Worm (Caenorhabditis elegans): ENCODE results near the gene C06E1.9.

Gene C06E1.9

ce11 chrIII:8630833-8631232, 21.2 kb upstream of the C06E1.9 start, which contains the start of gene dnj-10 (continued):
- TF ChIP-seq unc-30 (tag; optimal IDR thresholded peaks at IDR 0.05) (no peak), nhr-76 (tag; optimal IDR thresholded peaks at IDR 0.05) (no peak), tlp-1 (tag; optimal IDR thresholded peaks at IDR 0.05) (no peak), fos-1 (tag; optimal IDR thresholded peaks at IDR 0.05) (no peak), fkh-4 (tag; optimal IDR thresholded peaks at IDR 0.05; ENCODE audit: borderline replicate concordance) (no peak), nhr-19 (GFP tag; conservative IDR thresholded peaks at IDR 0.05) (peak; percentile 64), pax-3 (tag; optimal IDR thresholded peaks at IDR 0.05) (no peak), ceh-82 (tag; optimal IDR thresholded peaks at IDR 0.05) (peak; percentile 47 to 64 (median 54)), lin-35 (GFP tag; optimal IDR thresholded peaks at IDR 0.05) (peak; percentile 92 to 94), ztf-4 (tag; optimal IDR thresholded peaks at IDR 0.05) (no peak), pqm-1 (tag; optimal IDR thresholded peaks at IDR 0.05) (no peak), egl-27 (tag; optimal IDR thresholded peaks at IDR 0.05) (no peak), nhr-84 (tag; optimal IDR thresholded peaks at IDR 0.05) (no peak), skn-1 (tag; optimal IDR thresholded peaks at IDR 0.05) (peak; percentile 74), grh-1 (GFP tag; IDR thresholded peaks at IDR 0.05) (no peak), aha-1 (tag; optimal IDR thresholded peaks at IDR 0.05) (no peak), dpl-1 (GFP tag; optimal IDR thresholded peaks at IDR 0.05) (peak; percentile 81 to 94 (median 87)), fkh-10 (GFP tag; optimal IDR thresholded peaks at IDR 0.05) (peak; percentile 3), Y116A8C.19 (tag; optimal IDR thresholded peaks at IDR 0.05; ENCODE audit: borderline replicate concordance) (no peak), ceh-63 (GFP tag; optimal IDR thresholded peaks at IDR 0.05) (no peak), mdl-1 (tag; optimal IDR thresholded peaks at IDR 0.05) (peak in 1 of 2 experiments; percentile 53), nhr-28 (tag; optimal IDR thresholded peaks at IDR 0.05) (no peak), hpl-2 (GFP tag; optimal IDR thresholded peaks at IDR 0.05) (no peak), nhr-71 (tag; optimal IDR thresholded peaks at IDR 0.05) (peak; percentile 78), snpc-4 (tag; optimal IDR thresholded peaks at IDR 0.05) (peak; percentile 47), C16A3.4 (tag; optimal IDR thresholded peaks at IDR 0.05) (peak; percentile 69), nhr-237 (tag; optimal IDR thresholded peaks at IDR 0.05) (no peak), ceh-88 (GFP tag; IDR thresholded peaks at IDR 0.05) (peak; percentile 12; the same call in 1 of the 2 replicates), lin-14 (GFP tag; optimal IDR thresholded peaks at IDR 0.05) (peak; percentile 84), lsy-2 (tag; optimal IDR thresholded peaks at IDR 0.05) (peak; percentile 85 to 86), efl-1 (optimal IDR thresholded peaks at IDR 0.05) (peak; percentile 32 to 87), efl-1 (GFP tag; optimal IDR thresholded peaks at IDR 0.05 in 1 of 2) (peak; percentile 90 to 98), unc-62 (GFP tag; optimal IDR thresholded peaks at IDR 0.05) (no peak), fkh-8 (tag; optimal IDR thresholded peaks at IDR 0.05) (peak; percentile 49), pag-3 (tag; optimal IDR thresholded peaks at IDR 0.05; ENCODE audit: borderline replicate concordance, insufficient read depth) (no peak), nhr-47 (tag; optimal IDR thresholded peaks at IDR 0.05) (peak; percentile 72), isw-1 (GFP tag; IDR thresholded peaks at IDR 0.05) (peak; percentile 51), hlh-17 (GFP tag; optimal IDR thresholded peaks at IDR 0.05; ENCODE audit: borderline replicate concordance) (no peak), jun-1 (tag; optimal IDR thresholded peaks at IDR 0.05) (no peak), aly-2 (tag; optimal IDR thresholded peaks at IDR 0.05) (no peak), ztf-11 (tag; optimal IDR thresholded peaks at IDR 0.05) (no peak), lir-3 (tag; optimal IDR thresholded peaks at IDR 0.05; ENCODE audit: poor library complexity) (no peak), rnt-1 (tag; optimal IDR thresholded peaks at IDR 0.05) (peak; percentile 52), tbx-2 (tag; optimal IDR thresholded peaks at IDR 0.05) (peak; percentile 67), ceh-8 (GFP tag; optimal IDR thresholded peaks at IDR 0.05) (no peak), hlh-4 (tag; optimal IDR thresholded peaks at IDR 0.05) (no peak), lin-39 (tag; optimal IDR thresholded peaks at IDR 0.05) (peak; percentile 50), vab-15 (tag; optimal IDR thresholded peaks at IDR 0.05) (no peak), ets-5 (GFP tag; IDR thresholded peaks at IDR 0.05) (no peak), ces-1 (GFP tag; optimal IDR thresholded peaks at IDR 0.05) (no peak), snu-23 (GFP tag; optimal IDR thresholded peaks at IDR 0.05) (peak; percentile 76), sup-37 (GFP tag; optimal IDR thresholded peaks at IDR 0.05) (no peak), nhr-90 (tag; optimal IDR thresholded peaks at IDR 0.05; ENCODE audit: poor library complexity) (peak; percentile 45)

Data from whole organism, L1 larva.